Worm (Caenorhabditis elegans): ENCODE data around the gene R05H10.7.

The R05H10.7 gene

DNA sequence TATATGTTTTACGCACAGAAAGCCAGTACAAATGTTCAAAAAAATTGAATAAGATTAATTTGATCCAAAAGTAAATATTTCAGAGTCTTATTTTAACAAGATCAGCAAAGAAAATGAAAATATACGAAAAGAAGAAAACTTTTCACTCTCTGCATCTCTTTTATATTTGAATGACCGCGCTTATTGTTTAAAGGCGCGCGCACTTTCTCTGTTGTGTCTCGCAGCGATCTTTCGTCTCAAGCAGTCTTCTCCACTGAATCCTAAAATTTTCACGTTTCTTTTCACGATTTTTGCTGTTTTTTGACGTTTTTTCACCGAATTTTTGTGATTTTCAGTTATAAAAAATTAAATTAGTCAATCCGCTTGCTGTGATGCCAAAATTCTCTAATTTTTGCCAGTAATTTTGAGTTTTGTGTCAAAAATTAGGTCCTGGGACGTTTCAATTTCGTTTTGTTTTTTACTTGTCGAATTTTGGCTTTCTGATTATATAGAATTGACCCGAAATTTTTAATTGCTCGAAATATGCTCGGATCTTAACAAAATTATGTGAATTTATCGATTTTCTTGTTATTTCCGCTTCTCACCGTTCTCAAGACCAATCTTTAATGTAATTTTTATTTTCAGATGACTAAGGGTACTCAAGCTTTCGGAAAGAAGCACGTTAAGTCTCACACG is 40.3 kb upstream of the R05H10.7 start, which contains the start of gene W01D2.1 (continued):
- TF ChIP-seq ceh-90 (tag; optimal IDR thresholded peaks at IDR 0.05) (no peak), elt-2 (tag; optimal IDR thresholded peaks at IDR 0.05) (no peak), ceh-82 (tag; optimal IDR thresholded peaks at IDR 0.05) (peak in 2 of 3 experiments; percentile 48 to 83), swsn-7 (tag; optimal IDR thresholded peaks at IDR 0.05) (peak; percentile 61), sptf-1 (tag; optimal IDR thresholded peaks at IDR 0.05) (no peak), pax-3 (tag; optimal IDR thresholded peaks at IDR 0.05) (no peak), nhr-12 (tag; optimal IDR thresholded peaks at IDR 0.05) (no peak), sup-37 (GFP tag; optimal IDR thresholded peaks at IDR 0.05) (no peak), lin-39 (tag; optimal IDR thresholded peaks at IDR 0.05) (peak; percentile 32), lin-35 (GFP tag; optimal IDR thresholded peaks at IDR 0.05) (peak; percentile 93 to 96), nhr-11 (tag; optimal IDR thresholded peaks at IDR 0.05) (no peak), elt-3 (tag; optimal IDR thresholded peaks at IDR 0.05) (peak in 2 of 6 experiments; percentile 18 to 64), skn-1 (tag; optimal IDR thresholded peaks at IDR 0.05) (peak; percentile 84), unc-130 (tag; optimal IDR thresholded peaks at IDR 0.05) (peak; percentile 67), lsy-2 (tag; optimal IDR thresholded peaks at IDR 0.05) (peak; percentile 73 to 92), C34B4.2 (tag; optimal IDR thresholded peaks at IDR 0.05) (no peak), ces-1 (GFP tag; optimal IDR thresholded peaks at IDR 0.05) (no peak), nhr-28 (tag; optimal IDR thresholded peaks at IDR 0.05) (no peak), mdl-1 (tag; optimal IDR thresholded peaks at IDR 0.05) (peak in 1 of 2 experiments; percentile 57), snpc-4 (tag; optimal IDR thresholded peaks at IDR 0.05) (peak; percentile 75), fos-1 (tag; optimal IDR thresholded peaks at IDR 0.05) (peak; percentile 62), blmp-1 (tag; optimal IDR thresholded peaks at IDR 0.05) (peak; percentile 80), nhr-90 (tag; optimal IDR thresholded peaks at IDR 0.05; ENCODE audit: poor library complexity) (peak; percentile 54), dsc-1 (tag; optimal IDR thresholded peaks at IDR 0.05) (peak; percentile 41), fkh-8 (tag; optimal IDR thresholded peaks at IDR 0.05) (peak; percentile 73), unc-98 (GFP tag; IDR thresholded peaks at IDR 0.05) (no peak)

DNA sequence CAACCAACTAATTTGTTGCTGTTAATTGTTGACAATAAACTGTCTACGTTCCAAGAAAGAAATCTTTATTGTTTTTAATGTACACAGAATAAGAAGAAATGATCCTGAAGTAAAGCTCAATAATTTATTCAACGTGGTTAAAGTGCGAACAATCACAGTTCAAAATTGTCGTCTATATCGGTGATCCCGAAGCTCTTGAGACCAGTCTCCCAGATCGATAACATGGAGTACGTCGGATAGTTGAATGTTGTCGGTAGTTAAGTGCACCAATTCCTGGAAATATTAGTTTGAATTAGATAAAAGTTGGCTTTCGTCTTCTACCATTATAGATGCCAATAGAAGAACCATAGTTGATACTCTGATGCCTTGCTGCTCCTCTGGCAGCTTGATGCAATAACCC is 39.2 kb upstream of the R05H10.7 start:
- TF ChIP-seq rnt-1 (tag; optimal IDR thresholded peaks at IDR 0.05) (no peak), aly-2 (tag; optimal IDR thresholded peaks at IDR 0.05) (no peak), unc-98 (GFP tag; IDR thresholded peaks at IDR 0.05) (no peak), efl-1 (optimal IDR thresholded peaks at IDR 0.05) (no peak), efl-1 (GFP tag; optimal IDR thresholded peaks at IDR 0.05 in 1 of 2) (peak in 1 of 2 experiments; percentile 85)

DNA sequence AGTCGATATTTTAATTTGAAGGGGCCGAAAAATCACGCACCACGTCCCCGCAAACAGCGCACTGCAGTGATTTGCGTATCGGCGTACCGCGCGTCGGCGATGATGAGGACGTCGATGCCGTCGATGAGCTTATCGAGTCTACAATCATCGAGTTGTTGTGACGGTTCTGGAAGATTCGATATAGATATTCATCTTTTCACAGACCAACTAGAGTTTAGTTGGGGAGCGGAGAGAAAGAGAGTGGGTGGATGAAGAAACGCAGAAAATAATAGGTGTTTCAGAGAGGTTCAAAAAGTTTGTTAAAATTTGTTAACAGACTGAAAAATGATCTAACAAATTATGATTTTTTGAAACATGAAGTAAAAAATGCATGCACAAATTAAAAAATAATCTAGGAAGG is 37.0 kb upstream of the R05H10.7 start, which contains the start of gene nhr-61:
nhr-61 (minus strand) TSS at position 168 of the 400 bp plus-strand sequence.
- TF ChIP-seq mep-1 (tag; optimal IDR thresholded peaks at IDR 0.05) (peak; percentile 19), nhr-85 (tag) (peak; percentile 84), unc-98 (GFP tag; IDR thresholded peaks at IDR 0.05) (no peak), ama-1 (optimal IDR thresholded peaks at IDR 0.05) (no peak), nhr-20 (tag; optimal IDR thresholded peaks at IDR 0.05) (peak; percentile 91), skn-1 (tag; optimal IDR thresholded peaks at IDR 0.05) (no peak)

DNA sequence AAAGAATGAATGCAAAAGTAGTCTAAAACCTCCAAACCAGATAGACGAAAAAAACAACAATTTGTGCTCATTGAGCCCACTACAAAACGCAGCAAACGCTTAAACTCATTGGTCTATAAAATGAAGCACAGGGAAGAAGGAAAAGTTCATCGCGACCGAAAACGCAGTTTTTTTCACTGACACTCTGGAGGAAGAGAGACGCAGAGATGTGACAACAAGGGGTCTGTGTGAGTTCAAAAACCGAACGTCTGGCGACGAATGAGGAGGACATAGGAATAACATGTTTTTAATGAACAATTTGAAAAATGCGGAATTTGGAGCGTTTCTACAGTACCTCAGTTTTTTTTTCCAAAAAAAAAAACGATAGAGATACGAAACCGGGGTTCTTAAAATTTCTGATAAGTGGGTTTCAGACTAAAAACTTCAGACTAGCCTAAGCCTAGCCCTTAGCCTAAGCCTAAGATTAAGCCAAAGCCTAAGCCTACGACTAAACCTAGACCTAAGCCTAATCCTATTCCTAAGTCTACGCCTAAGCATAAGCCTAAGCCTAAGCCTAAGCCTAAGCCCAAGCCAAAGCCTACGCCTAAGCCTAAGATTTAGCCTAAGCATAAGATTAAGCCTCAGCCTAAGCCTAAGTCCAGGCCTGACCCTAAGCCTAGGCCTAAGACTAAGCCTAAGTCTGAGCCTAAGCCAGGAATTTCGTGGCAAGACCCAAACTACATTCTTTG is 35.9 kb upstream of the R05H10.7 start:
- TF ChIP-seq snu-23 (GFP tag; optimal IDR thresholded peaks at IDR 0.05) (no peak), lin-35 (GFP tag; optimal IDR thresholded peaks at IDR 0.05) (no peak), xbp-1 (tag; optimal IDR thresholded peaks at IDR 0.05) (no peak), nhr-237 (tag; optimal IDR thresholded peaks at IDR 0.05) (no peak)

All from whole organism, L1 larva.